Worm (Caenorhabditis elegans): Measurements from ENCODE around the gene top-3.

Gene top-3

DNA sequence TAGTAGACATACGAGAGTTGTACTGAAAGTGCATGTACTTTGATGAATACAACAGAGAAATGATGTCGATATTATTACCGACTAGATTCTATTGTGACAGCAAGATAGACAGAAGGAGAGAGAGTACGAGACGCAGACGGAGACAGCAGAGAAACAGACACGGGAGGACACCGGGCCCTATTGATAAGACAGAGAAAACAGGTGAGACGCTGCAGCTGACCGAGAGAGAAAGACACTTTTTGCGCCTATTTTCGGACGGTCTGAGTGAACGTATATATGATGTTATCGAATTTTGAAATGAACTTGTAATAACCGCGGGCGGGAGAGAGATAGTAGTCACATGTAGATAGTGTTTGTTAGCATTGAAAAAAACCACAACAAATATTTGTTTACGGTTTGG, 43.3 kb upstream of the top-3 start (continued):
- TF ChIP-seq lin-13 (GFP tag; optimal IDR thresholded peaks at IDR 0.05) = no peak
- TF ChIP-seq skn-1 (tag; optimal IDR thresholded peaks at IDR 0.05) = no peak
- TF ChIP-seq egl-27 (tag; optimal IDR thresholded peaks at IDR 0.05) = peak; percentile 41
- TF ChIP-seq unc-62 (GFP tag; optimal IDR thresholded peaks at IDR 0.05) = no peak
- peak; percentile 87 for TF ChIP-seq sma-9 (GFP tag; optimal IDR thresholded peaks at IDR 0.05)
- no peak for TF ChIP-seq sma-9 (tag; optimal IDR thresholded peaks at IDR 0.05)
- TF ChIP-seq nhr-25 (tag; optimal IDR thresholded peaks at IDR 0.05) = peak; percentile 42
- peak; percentile 21 for TF ChIP-seq C34F6.9 (tag; optimal IDR thresholded peaks at IDR 0.05)
- TF ChIP-seq nhr-6 (tag; optimal IDR thresholded peaks at IDR 0.05) = no peak

DNA sequence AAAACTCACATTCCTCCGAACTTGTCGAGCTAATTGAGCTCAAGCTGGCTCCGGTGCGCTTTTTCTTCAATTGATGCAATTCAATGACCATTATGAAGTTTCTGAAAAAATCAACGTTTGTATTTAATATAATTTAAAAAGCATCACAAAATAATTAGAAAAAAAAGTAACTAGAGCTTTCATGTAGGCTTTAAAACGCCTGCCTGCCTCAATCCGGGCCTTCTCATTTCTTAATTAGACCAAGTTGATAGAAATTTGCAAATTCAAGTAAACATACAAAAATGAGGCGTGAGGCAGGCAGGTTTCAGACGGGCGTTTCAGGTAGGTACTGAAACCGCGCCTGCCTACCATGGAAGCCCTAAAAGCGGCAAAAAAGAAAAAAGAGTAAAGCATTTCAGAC, 42.9 kb upstream of the top-3 start, which contains the start of gene Y56A3A.33:
Y56A3A.33 (minus strand) TSS at position 101 of the 400 bp plus-strand sequence.
- TF ChIP-seq crh-2 (tag; optimal IDR thresholded peaks at IDR 0.05) = no peak
- TF ChIP-seq alr-1 (tag; optimal IDR thresholded peaks at IDR 0.05) = no peak
- TF ChIP-seq mbf-1 (tag; optimal IDR thresholded peaks at IDR 0.05) = no peak
- no peak for TF ChIP-seq ceh-82 (tag; optimal IDR thresholded peaks at IDR 0.05)
- no peak for TF ChIP-seq lin-13 (GFP tag; optimal IDR thresholded peaks at IDR 0.05)
- no peak for TF ChIP-seq ztf-4 (tag; optimal IDR thresholded peaks at IDR 0.05)
- no peak for TF ChIP-seq sma-3 (GFP tag; optimal IDR thresholded peaks at IDR 0.05)
- no peak for TF ChIP-seq egl-27 (tag; optimal IDR thresholded peaks at IDR 0.05)

DNA sequence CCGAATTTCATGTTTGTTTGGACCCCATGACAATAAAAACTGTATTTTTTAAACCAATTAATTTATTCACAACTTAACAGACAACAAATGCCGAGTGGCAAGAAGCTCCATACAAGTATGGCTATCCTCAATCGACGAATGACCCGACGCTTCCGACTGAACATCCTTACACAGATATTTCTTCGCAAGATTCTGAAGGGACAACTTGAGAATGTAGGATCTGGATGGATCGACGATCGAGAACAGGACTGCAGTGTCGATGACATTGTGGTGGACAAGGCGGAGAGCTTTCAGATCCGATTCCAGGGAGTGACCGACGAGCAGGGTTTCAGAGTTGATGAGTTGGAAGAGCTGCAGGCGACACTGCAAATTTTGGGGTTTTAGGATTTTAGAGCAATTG, 39.6 kb upstream of the top-3 start:
- TF ChIP-seq lin-39 (tag; optimal IDR thresholded peaks at IDR 0.05) (no peak), nhr-129 (tag; optimal IDR thresholded peaks at IDR 0.05) (no peak), nhr-6 (tag; optimal IDR thresholded peaks at IDR 0.05) (no peak), lin-11 (tag; optimal IDR thresholded peaks at IDR 0.05) (no peak), fos-1 (tag; optimal IDR thresholded peaks at IDR 0.05) (no peak), alr-1 (tag; optimal IDR thresholded peaks at IDR 0.05) (no peak), unc-39 (tag; optimal IDR thresholded peaks at IDR 0.05) (no peak), F13H6.1 (tag; optimal IDR thresholded peaks at IDR 0.05) (no peak), elt-3 (tag; optimal IDR thresholded peaks at IDR 0.05) (no peak), crh-2 (tag; optimal IDR thresholded peaks at IDR 0.05) (no peak), ama-1 (optimal IDR thresholded peaks at IDR 0.05) (no peak), nhr-237 (tag; optimal IDR thresholded peaks at IDR 0.05) (no peak), gmeb-1 (tag; optimal IDR thresholded peaks at IDR 0.05) (no peak)

DNA sequence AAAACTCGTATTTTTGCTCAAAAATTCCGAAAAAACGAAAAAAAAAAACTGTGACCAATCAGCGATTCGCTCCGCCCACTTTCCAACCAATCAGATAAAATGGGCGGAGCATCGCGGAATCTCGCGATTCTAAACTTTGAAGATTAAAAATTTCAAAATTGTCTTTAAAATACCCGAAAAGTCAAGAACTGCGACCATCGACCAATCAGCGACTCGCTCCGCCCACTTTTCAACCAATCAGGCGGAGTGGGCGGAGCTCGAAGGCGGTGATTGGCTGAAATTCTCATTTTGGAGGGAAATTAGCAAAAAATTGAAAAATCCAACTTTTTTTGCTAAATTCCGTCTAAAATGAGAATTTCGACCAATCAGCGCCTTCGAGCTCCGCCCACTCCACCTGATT, 35.8 kb upstream of the top-3 start:
- TF ChIP-seq ama-1 (optimal IDR thresholded peaks at IDR 0.05) (no peak), ZK546.5 (tag; optimal IDR thresholded peaks at IDR 0.05) (no peak), F13H6.1 (tag; optimal IDR thresholded peaks at IDR 0.05) (no peak), nhr-11 (tag; optimal IDR thresholded peaks at IDR 0.05) (no peak), nhr-25 (tag; optimal IDR thresholded peaks at IDR 0.05) (no peak), mdl-1 (tag; optimal IDR thresholded peaks at IDR 0.05) (no peak), lin-11 (tag; optimal IDR thresholded peaks at IDR 0.05) (no peak), nhr-10 (tag; optimal IDR thresholded peaks at IDR 0.05) (no peak), ztf-11 (tag; optimal IDR thresholded peaks at IDR 0.05) (no peak), sem-4 (tag; optimal IDR thresholded peaks at IDR 0.05) (no peak), mab-5 (tag; optimal IDR thresholded peaks at IDR 0.05) (no peak), ceh-16 (tag; optimal IDR thresholded peaks at IDR 0.05) (no peak), ztf-4 (tag; optimal IDR thresholded peaks at IDR 0.05) (no peak), C34F6.9 (tag; optimal IDR thresholded peaks at IDR 0.05) (no peak), sma-3 (GFP tag; optimal IDR thresholded peaks at IDR 0.05) (no peak), dmd-4 (tag; optimal IDR thresholded peaks at IDR 0.05) (no peak)

DNA sequence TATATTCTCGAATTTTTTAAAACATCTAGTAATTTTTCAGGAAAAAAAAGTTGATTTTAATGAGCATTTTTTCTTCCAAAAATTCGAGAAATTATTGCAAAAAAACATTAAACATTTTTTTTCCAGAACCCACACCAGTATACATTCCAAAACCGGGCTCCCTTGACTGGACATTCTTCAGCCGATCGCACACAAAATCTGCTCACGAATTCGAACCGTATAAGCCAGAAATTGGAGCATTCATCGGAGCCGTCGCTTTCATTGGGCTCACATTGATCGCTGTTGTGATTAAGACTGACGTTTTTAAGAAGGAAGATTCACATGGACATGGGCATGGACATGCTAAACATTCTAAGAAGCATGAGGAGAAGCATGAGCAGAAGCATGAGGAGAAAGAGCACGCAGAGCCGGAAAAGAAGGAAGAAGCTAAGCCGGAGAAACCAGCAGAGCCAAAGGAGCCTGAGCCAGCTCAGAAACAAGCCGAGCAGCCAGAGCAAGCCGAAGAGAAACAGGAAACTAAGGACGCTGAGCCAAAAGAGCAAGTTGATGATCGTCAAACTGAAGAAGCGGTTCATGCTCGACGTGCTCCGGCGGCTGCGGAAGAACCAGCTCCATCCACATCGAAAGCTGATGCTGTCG, 31.8 kb upstream of the top-3 start:
- TF ChIP-seq nhr-129 (tag; optimal IDR thresholded peaks at IDR 0.05) (no peak), nhr-237 (tag; optimal IDR thresholded peaks at IDR 0.05) (no peak), lin-39 (tag; optimal IDR thresholded peaks at IDR 0.05) (no peak), peb-1 (tag; optimal IDR thresholded peaks at IDR 0.05) (no peak), R02D3.7 (tag; optimal IDR thresholded peaks at IDR 0.05) (no peak), ama-1 (optimal IDR thresholded peaks at IDR 0.05) (no peak), nhr-23 (tag; optimal IDR thresholded peaks at IDR 0.05) (no peak), nhr-12 (tag; optimal IDR thresholded peaks at IDR 0.05) (no peak), sma-3 (GFP tag; optimal IDR thresholded peaks at IDR 0.05) (no peak), ztf-1 (GFP tag; conservative IDR thresholded peaks at IDR 0.05) (no peak), nhr-25 (tag; optimal IDR thresholded peaks at IDR 0.05) (no peak), alr-1 (tag; optimal IDR thresholded peaks at IDR 0.05) (no peak), mbf-1 (tag; optimal IDR thresholded peaks at IDR 0.05) (no peak), sma-9 (GFP tag; optimal IDR thresholded peaks at IDR 0.05) (no peak), sma-9 (tag; optimal IDR thresholded peaks at IDR 0.05) (no peak), C34F6.9 (tag; optimal IDR thresholded peaks at IDR 0.05) (no peak), ZK546.5 (tag; optimal IDR thresholded peaks at IDR 0.05) (no peak), unc-55 (GFP tag; optimal IDR thresholded peaks at IDR 0.05) (no peak), gmeb-1 (tag; optimal IDR thresholded peaks at IDR 0.05) (no peak)

Data from whole organism, L2 larva.